Worm (Caenorhabditis elegans): ENCODE data around the gene E03H12.7.

The E03H12.7 gene

DNA sequence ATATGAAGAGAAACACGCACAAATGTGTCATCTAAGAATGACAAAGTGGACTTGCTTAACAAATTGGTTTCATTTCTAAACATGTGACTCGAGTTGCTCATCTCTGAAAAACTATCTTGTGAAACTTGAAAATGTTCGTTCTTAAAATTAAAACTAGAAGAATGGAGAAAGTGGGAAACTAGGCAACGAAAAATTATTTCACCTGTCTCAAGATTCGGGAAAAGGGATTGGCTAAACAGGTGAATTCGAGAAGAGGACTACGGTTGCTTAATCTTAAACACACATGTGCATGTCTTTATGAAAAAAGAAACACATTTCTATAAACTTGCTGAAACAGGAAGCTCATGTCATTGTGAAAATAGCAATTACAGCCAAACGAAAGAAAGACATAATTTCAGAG, 7.4 kb downstream of the E03H12.7 start, which contains the start of gene srz-24:
Gene srz-24, minus strand, starts transcription at position 101 of the 400 bp plus-strand sequence.
- TF ChIP-seq rbr-2 (tag; optimal IDR thresholded peaks at IDR 0.05) (no peak), daf-8 (GFP tag; IDR thresholded peaks at IDR 0.05) (no peak), nhr-48 (tag; optimal IDR thresholded peaks at IDR 0.05) (no peak), tag-97 (GFP tag; IDR thresholded peaks at IDR 0.05) (no peak), Y48G9A.11 (GFP tag; IDR thresholded peaks at IDR 0.05) (no peak), dmd-9 (GFP tag; IDR thresholded peaks at IDR 0.05) (no peak), tra-1 (GFP tag; IDR thresholded peaks at IDR 0.05) (no peak), Y75B8A.6 (GFP tag; IDR thresholded peaks at IDR 0.05) (no peak), nhr-102 (tag; optimal IDR thresholded peaks at IDR 0.05) (no peak), ztf-11 (tag; optimal IDR thresholded peaks at IDR 0.05) (no peak), snpc-1.2 (GFP tag; IDR thresholded peaks at IDR 0.05) (no peak), F44E2.7 (GFP tag; IDR thresholded peaks at IDR 0.05) (no peak)

DNA sequence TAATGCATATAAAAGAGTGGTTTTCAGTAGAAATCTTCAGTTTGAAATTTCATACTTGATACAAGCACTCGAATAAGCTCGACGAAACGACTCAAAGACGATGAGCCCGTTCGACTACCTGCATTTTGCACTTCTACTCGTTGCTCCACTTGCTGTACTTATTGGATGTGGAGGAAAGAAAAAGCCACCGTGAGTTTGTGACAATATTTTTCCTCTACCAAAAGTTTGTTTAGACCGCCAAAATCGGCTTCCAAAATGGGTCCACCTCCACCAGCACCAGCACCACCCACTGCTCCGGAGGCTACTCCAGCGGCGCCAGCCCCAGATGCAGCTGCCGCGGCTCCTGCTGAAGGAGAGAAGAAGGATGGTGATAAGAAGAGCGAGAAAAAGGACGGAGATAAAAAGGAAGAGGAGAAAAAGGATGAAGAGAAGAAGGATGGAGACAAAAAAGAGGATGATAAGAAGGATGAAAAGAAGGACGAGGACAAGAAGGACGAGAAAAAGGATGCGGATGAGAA, 11.2 kb downstream of the E03H12.7 start, which contains the start of gene E03H12.5:
Gene E03H12.5, plus strand, starts transcription at position 51 of the 518 bp plus-strand sequence.
- 0 out of 2 replicates have a peak, but pooled peaks have one; percentile 8 for TF ChIP-seq mxl-2 (GFP tag; conservative IDR thresholded peaks at IDR 0.05)
- TF ChIP-seq arid-1 (GFP tag; conservative IDR thresholded peaks at IDR 0.05), result no peak
- TF ChIP-seq set-16 (GFP tag; IDR thresholded peaks at IDR 0.05), result peak; percentile 91; the same call in 1 of the 2 replicates

DNA sequence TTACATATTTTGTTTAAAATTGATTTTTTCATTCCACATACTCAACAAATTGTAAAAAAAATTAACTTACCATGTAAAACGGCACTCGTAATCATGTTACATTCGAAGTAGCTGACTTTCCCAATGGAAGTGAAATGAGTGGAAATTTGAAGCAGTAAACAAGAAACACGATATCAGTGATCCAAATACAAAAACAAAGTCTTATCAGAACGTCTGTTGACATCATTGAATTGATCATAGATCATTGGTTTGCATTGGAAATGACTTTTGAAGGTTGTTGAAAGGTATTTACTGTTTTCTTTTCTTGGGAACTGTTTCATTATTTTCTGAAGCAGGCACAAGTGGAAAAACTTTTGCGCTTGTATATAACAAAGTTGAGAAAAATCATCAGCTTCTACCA, 12.4 kb downstream of the E03H12.7 start, which contains the start of gene Y9C9A.16:
Gene Y9C9A.16, minus strand, starts transcription at position 131 of the 400 bp plus-strand sequence.
- TF ChIP-seq unc-62 (GFP tag; optimal IDR thresholded peaks at IDR 0.05 in 1 of 2) (peak in 1 of 2 experiments; percentile 57), unc-62 (tag; optimal IDR thresholded peaks at IDR 0.05) (no peak), nhr-76 (tag; optimal IDR thresholded peaks at IDR 0.05) (no peak), daf-16 (GFP tag; optimal IDR thresholded peaks at IDR 0.05) (no peak), daf-16 (tag; optimal IDR thresholded peaks at IDR 0.05) (peak; percentile 100), lin-1 (GFP tag; IDR thresholded peaks at IDR 0.05) (no peak), mdt-29 (GFP tag; IDR thresholded peaks at IDR 0.05) (no peak), fkh-10 (GFP tag; optimal IDR thresholded peaks at IDR 0.05) (no peak), fos-1 (tag; optimal IDR thresholded peaks at IDR 0.05) (no peak), egl-43 (GFP tag; IDR thresholded peaks at IDR 0.05) (no peak), nhr-10 (tag; optimal IDR thresholded peaks at IDR 0.05) (no peak)

DNA sequence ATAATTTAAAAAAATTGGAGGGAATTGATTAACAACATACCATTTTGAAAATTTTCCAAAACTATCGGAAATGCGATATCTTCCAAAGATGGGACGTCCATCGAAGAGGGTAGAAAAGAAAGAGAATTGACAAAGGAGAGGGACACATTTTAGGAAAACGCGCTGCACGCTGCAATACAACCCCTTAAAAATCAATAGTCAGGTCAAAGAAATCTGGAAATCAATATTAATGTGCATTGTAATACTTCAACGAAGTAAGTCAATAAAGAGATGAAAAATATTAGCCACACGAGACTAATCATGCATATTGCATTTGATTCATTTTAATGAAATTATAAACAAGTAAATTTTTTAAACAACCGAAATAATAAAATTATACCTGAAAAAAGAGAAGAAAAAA, 19.0 kb downstream of the E03H12.7 start, which contains the start of gene Y9C9A.13:
Gene Y9C9A.13, minus strand, starts transcription at position 101 of the 400 bp plus-strand sequence.
- no peak for TF ChIP-seq lir-3 (tag; optimal IDR thresholded peaks at IDR 0.05)
- no peak for TF ChIP-seq zfp-2 (tag; optimal IDR thresholded peaks at IDR 0.05)
- TF ChIP-seq rbr-2 (tag; optimal IDR thresholded peaks at IDR 0.05), result no peak
- no peak for TF ChIP-seq madf-9 (GFP tag; conservative IDR thresholded peaks at IDR 0.05)
- TF ChIP-seq nhr-25 (tag; optimal IDR thresholded peaks at IDR 0.05; ENCODE audit: borderline replicate concordance, insufficient read depth), result no peak
- no peak for TF ChIP-seq lin-13 (GFP tag; optimal IDR thresholded peaks at IDR 0.05)
- TF ChIP-seq ceh-44 (GFP tag; IDR thresholded peaks at IDR 0.05), result no peak
- no peak for TF ChIP-seq aha-1 (tag)
- no peak for TF ChIP-seq D1046.2 (GFP tag; IDR thresholded peaks at IDR 0.05)
- TF ChIP-seq lin-39 (tag; optimal IDR thresholded peaks at IDR 0.05), result no peak
- no peak for TF ChIP-seq nhr-76 (tag; optimal IDR thresholded peaks at IDR 0.05)
- TF ChIP-seq Y105C5A.15 (GFP tag; IDR thresholded peaks at IDR 0.05), result no peak
- TF ChIP-seq hif-1 (tag; optimal IDR thresholded peaks at IDR 0.05), result no peak
- TF ChIP-seq daf-19 (GFP tag; conservative IDR thresholded peaks at IDR 0.05), result no peak
- TF ChIP-seq F44E2.7 (GFP tag; IDR thresholded peaks at IDR 0.05), result no peak
- no peak for TF ChIP-seq madf-5 (GFP tag; IDR thresholded peaks at IDR 0.05)
- no peak for TF ChIP-seq Y75B8A.6 (GFP tag; IDR thresholded peaks at IDR 0.05)
- TF ChIP-seq nhr-102 (tag; optimal IDR thresholded peaks at IDR 0.05), result no peak
- TF ChIP-seq lin-15B (tag; optimal IDR thresholded peaks at IDR 0.05), result no peak
- no peak for TF ChIP-seq daf-8 (GFP tag; IDR thresholded peaks at IDR 0.05)
